Worm (Caenorhabditis elegans): ENCODE data around the gene C42D4.18.

DNA sequence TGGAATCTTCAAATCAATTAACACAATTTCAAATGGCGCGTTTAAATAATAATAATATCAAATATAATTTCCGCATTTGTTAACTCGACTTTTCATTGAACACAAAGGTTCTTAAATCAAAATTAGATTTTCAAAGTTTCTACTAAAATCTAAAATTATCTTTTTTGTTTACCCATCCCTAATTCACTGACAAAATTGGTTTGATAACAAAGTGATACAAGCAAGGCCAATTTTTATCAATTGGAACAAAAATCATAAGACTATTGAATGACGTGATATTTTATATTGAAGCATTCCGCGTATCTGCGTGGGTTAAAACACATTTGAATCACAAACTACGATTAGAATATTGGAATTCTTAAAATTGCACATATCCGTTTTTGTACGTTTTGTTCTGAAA is 23.8 kb downstream of the C42D4.18 start:
- TF ChIP-seq flt-1 (GFP tag; IDR thresholded peaks at IDR 0.05) (no peak), ama-1 (optimal IDR thresholded peaks at IDR 0.05) (no peak), tbx-11 (GFP tag; IDR thresholded peaks at IDR 0.05) (no peak), aly-1 (tag; optimal IDR thresholded peaks at IDR 0.05) (no peak), ceh-36 (tag; optimal IDR thresholded peaks at IDR 0.05) (no peak), hmbx-1 (tag; optimal IDR thresholded peaks at IDR 0.05) (no peak)
